Worm (Caenorhabditis elegans): ENCODE results near the gene uaf-2.
"Not testable (repeated sequence)": the region's sequence is repeated elsewhere in the genome, so short reads cannot be mapped to it uniquely, and the experiment has no call there.

The uaf-2 gene

ce11 chrIV:17165734-17166133 lies 47.2 kb upstream of the uaf-2 start, which contains the start of gene skr-8:
skr-8 (minus strand) TSS chrIV:17165834.
- not testable (repeated sequence) for TF ChIP-seq ces-1 (GFP tag; optimal IDR thresholded peaks at IDR 0.05); dsc-1 (tag; optimal IDR thresholded peaks at IDR 0.05); C16A3.4 (tag; optimal IDR thresholded peaks at IDR 0.05)

DNA sequence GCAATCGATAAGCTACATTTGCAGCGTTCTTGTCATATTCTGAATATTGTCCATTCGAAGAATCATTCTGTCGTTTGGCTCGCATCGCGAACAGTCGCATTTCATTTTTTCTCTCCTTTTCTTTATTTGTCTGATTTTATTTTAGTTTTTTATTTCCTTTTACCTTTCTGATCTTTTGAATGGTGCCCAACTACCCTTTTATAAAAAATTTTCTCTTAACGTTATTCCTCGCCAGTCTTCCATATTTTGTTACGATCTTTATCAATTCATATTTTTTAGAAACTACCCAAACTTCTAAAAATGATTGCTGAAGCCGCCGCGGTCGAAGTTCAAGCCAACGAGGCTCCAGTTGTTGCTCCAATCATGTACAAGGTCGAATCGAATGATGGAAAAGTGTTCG lies 44.7 kb upstream of the uaf-2 start, which contains the start of gene skr-9:
Gene skr-9, plus strand, starts transcription at position 301 of the 400 bp plus-strand sequence.
- TF ChIP-seq unc-30, ztf-4, blmp-1 (tag; optimal IDR thresholded peaks at IDR 0.05): not testable (repeated sequence)

ce11 chrIV:17162515-17162914 lies 43.9 kb upstream of the uaf-2 start, which contains the start of gene skr-13:
skr-13 (minus strand) TSS chrIV:17162615.
- no peak for TF ChIP-seq swsn-7 (tag; optimal IDR thresholded peaks at IDR 0.05)
- TF ChIP-seq nhr-77 (tag; optimal IDR thresholded peaks at IDR 0.05): no peak
- TF ChIP-seq ceh-63 (GFP tag; optimal IDR thresholded peaks at IDR 0.05): no peak
- no peak for TF ChIP-seq nhr-19 (GFP tag; conservative IDR thresholded peaks at IDR 0.05)
- TF ChIP-seq nhr-28 (tag; optimal IDR thresholded peaks at IDR 0.05): no peak
- no peak for TF ChIP-seq nhr-11 (tag; optimal IDR thresholded peaks at IDR 0.05)
- no peak for TF ChIP-seq elt-3 (tag; optimal IDR thresholded peaks at IDR 0.05)
- no peak for TF ChIP-seq zip-4 (GFP tag; optimal IDR thresholded peaks at IDR 0.05)
- no peak for TF ChIP-seq C04F5.9 (tag; optimal IDR thresholded peaks at IDR 0.05)
- TF ChIP-seq lin-15B (tag; optimal IDR thresholded peaks at IDR 0.05): no peak
- TF ChIP-seq fos-1 (tag; optimal IDR thresholded peaks at IDR 0.05): no peak

DNA sequence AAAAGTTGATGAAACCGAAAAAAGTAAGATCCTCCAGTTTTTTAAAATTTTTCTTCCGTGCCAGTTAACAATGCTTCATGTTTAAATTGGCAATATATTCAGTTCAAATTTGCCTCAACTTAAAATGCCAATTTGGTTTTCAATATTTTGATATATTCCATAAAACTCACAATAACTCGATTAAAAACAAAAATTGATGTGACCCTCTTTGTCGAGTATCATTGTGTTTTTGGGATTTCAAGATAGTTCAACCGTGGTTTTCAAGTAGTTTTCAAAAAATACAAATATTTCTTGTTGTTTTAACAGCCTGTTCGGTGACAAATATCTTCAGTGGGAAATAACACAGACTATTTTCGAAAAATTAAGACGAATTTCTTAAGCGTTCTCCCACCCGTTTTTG lies 34.4 kb upstream of the uaf-2 start:
- no peak for TF ChIP-seq egl-27 (tag; optimal IDR thresholded peaks at IDR 0.05)
- no peak for TF ChIP-seq C34B4.2 (tag; optimal IDR thresholded peaks at IDR 0.05)
- TF ChIP-seq fkh-8 (tag; optimal IDR thresholded peaks at IDR 0.05): no peak

- TF ChIP-seq grh-1 (GFP tag; IDR thresholded peaks at IDR 0.05): no peak
- TF ChIP-seq sox-4 (tag; optimal IDR thresholded peaks at IDR 0.05): no peak
- TF ChIP-seq sup-37 (GFP tag; optimal IDR thresholded peaks at IDR 0.05): no peak
- no peak for TF ChIP-seq nhr-19 (GFP tag; conservative IDR thresholded peaks at IDR 0.05)
- TF ChIP-seq hlh-4 (tag; optimal IDR thresholded peaks at IDR 0.05): no peak
- no peak for TF ChIP-seq dsc-1 (tag; optimal IDR thresholded peaks at IDR 0.05)
- TF ChIP-seq hpl-2 (GFP tag; optimal IDR thresholded peaks at IDR 0.05): no peak
- no peak for TF ChIP-seq pqm-1 (tag; optimal IDR thresholded peaks at IDR 0.05)
- no peak for TF ChIP-seq nhr-20 (tag; optimal IDR thresholded peaks at IDR 0.05)
- no peak for TF ChIP-seq lin-13 (GFP tag; optimal IDR thresholded peaks at IDR 0.05)
- TF ChIP-seq lir-3 (tag; optimal IDR thresholded peaks at IDR 0.05; ENCODE audit: poor library complexity): no peak
- TF ChIP-seq ceh-82 (tag; optimal IDR thresholded peaks at IDR 0.05): no peak
Measured at ce11 chrIV:17150871-17151270, 32.3 kb upstream of the uaf-2 start, which contains the start of gene Y116A8C.40. Y116A8C.40 (minus strand) TSS chrIV:17150971.

DNA sequence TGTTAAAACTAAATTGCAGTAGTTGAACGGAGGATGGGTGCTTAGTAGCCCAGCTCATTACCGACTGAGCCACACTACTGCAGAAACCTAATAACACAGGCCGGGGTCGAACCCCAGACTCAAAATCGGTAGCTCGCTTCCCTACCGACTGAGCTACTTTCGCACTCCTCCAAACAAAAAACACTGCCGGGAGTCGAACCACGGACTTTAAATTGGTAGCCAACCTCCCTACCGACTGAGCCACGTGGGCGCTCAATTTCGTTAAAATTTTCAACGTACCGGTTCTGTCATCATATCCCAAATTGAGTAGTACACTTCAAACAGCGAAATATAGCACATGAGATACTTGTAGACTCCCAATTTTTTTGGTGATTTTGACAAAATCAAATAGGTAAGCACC lies 31.9 kb upstream of the uaf-2 start:
- no peak for TF ChIP-seq dsc-1 (tag; optimal IDR thresholded peaks at IDR 0.05)
- no peak for TF ChIP-seq lir-3 (tag; optimal IDR thresholded peaks at IDR 0.05; ENCODE audit: poor library complexity)
- TF ChIP-seq dpl-1 (GFP tag; optimal IDR thresholded peaks at IDR 0.05): no peak
- no peak for TF ChIP-seq nhr-237 (tag; optimal IDR thresholded peaks at IDR 0.05)
- no peak for TF ChIP-seq irx-1 (tag; optimal IDR thresholded peaks at IDR 0.05)
- TF ChIP-seq sup-37 (GFP tag; optimal IDR thresholded peaks at IDR 0.05): no peak
- no peak for TF ChIP-seq lin-13 (GFP tag; optimal IDR thresholded peaks at IDR 0.05)
- TF ChIP-seq ces-1 (GFP tag; optimal IDR thresholded peaks at IDR 0.05): no peak
- TF ChIP-seq isw-1 (GFP tag; IDR thresholded peaks at IDR 0.05): no peak
- no peak for TF ChIP-seq C16A3.4 (tag; optimal IDR thresholded peaks at IDR 0.05)
- no peak for TF ChIP-seq ceh-63 (GFP tag; optimal IDR thresholded peaks at IDR 0.05)
- no peak for TF ChIP-seq ceh-90 (tag; optimal IDR thresholded peaks at IDR 0.05)

Data from whole organism, L1 larva.